Fruit fly (Drosophila melanogaster) ovary, adult (tissue): ENCODE measurements around the gene CG43293.
A peak's percentile ranks its signal among the peaks of the same experiment; 100 is the strongest.
"Not testable (repeated sequence)": the region's sequence is repeated elsewhere in the genome, so short reads cannot be mapped to it uniquely, and the experiment has no call there.

Experiments used
- CG17801 ChIP-seq: fragments of 200-800 bp; optimal IDR thresholded peaks from 2 replicates; lab custom pipeline; 2019; ENCODE audit warnings: missing biosample characterization, mild to moderate bottlenecking, missing genetic modification characterization, moderate library complexity; ENCODE audit not compliant: partially characterized antibody

The CG43293 gene

DNA sequence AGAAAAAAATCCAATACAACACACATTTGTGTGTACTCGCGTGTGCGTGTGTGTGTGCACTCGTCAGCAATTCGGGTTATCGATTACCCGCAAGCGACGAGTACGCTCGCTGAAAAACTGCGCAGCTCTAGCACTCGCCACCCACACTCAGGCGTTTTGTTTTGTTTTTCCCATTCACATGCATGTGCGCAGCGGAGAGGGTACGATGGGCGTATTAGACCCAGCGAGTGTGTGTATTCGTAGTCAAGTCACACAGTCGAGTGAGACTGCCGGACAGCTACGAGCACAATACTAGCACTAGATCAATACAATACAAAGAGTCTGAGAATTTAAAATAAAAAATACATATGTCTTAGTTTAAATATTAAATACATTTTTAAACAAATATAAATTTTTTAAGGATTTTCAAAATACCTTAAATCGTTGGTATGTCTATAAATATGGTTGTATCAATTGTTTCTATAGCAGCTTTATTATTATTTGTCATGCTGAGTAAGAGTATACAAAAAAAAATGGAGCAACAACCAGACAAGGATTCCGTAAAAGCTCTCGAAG, at the start of gene CG43293, which contains the start of gene D19B:
Gene CG43293 (plus strand): TSS at position 306 of the 555 bp plus-strand sequence.
Gene D19B (minus strand): TSS at position 37 of the 555 bp plus-strand sequence.
- TF ChIP-seq CG17801 (GFP tag; lab: Kevin White, UChicago), result peak; percentile 69

- no peak for TF ChIP-seq CG17801 (GFP tag; lab: Kevin White, UChicago)
Measured at dm6 chr3L:6136691-6137090, 48.3 kb upstream of the CG43293 start, which contains the start of gene Lcp65Af. Lcp65Af (minus strand) TSS chr3L:6136791.

- no peak for TF ChIP-seq CG17801 (GFP tag; lab: Kevin White, UChicago)
Measured at dm6 chr3L:6138018-6138417, 47.0 kb upstream of the CG43293 start, which contains the start of gene Lcp65Ae. Lcp65Ae (minus strand) TSS chr3L:6138118.

DNA sequence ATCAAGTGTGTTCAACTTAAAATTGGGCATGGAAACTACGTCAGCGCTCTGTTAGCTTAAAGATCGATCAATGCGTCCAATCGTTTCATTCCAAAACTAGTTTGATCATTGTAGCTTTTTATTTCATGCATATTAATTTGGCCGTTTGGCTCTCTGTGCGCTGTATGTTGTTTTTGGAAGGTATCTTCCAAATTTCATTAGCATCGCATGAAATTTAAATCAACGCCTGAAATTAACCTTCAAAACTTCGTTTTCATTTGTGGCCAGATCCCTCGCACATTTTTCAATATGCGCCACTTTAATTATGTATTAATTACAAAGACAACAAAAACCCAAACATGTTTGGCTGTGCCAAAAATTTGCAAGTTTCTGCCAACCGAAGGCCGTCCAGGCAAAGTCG, 46.4 kb upstream of the CG43293 start:
- TF ChIP-seq CG17801 (GFP tag; lab: Kevin White, UChicago), result no peak

DNA sequence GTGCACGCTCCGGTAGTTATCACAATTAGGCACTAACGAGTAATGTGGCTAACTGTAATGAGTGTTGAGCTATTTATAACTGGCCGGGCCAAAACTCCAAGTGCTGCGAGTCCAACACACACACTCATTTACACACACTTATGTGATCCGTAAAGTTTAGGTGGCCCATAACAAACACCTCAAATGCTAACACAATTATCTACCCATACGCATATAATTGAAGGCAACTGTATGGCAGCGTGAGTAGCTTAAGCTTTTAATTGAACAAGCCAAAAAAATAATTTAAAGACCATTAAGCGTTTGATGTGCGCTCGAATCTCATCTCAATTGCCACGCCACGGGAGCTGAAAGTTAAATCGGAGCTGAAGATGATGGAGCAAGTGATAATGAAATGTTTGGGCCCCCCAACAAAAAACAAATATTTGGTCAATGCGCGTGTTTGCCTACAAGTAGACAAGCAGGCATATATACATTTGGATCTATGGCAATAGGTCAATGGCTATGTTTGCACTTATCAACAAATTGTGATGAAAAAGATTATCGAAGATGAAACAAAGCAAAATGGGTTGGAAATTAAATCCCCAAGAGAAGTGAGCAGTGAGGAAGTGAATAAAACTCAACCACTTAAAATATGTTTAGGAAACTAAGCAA, 44.9 kb upstream of the CG43293 start, which contains the start of gene Cpr65Av:
Gene Cpr65Av (minus strand): TSS at position 51 of the 651 bp plus-strand sequence.
- no peak for TF ChIP-seq CG17801 (GFP tag; lab: Kevin White, UChicago)

- no peak for TF ChIP-seq CG17801 (GFP tag; lab: Kevin White, UChicago)
Measured at dm6 chr3L:6140771-6141472, 44.1 kb upstream of the CG43293 start.

dm6 chr3L:6141538-6141937, 43.5 kb upstream of the CG43293 start:
- TF ChIP-seq CG17801 (GFP tag; lab: Kevin White, UChicago), result no peak

- no peak for TF ChIP-seq CG17801 (GFP tag; lab: Kevin White, UChicago)
Measured at dm6 chr3L:6142313-6142712, 42.7 kb upstream of the CG43293 start, which contains the start of gene Cpr65Aw. Cpr65Aw (minus strand) TSS chr3L:6142413.

dm6 chr3L:6143188-6143755, 41.7 kb upstream of the CG43293 start, which contains the start of gene Lcp65Ad:
Lcp65Ad (plus strand) TSS chr3L:6143395.
- no peak for TF ChIP-seq CG17801 (GFP tag; lab: Kevin White, UChicago)

- TF ChIP-seq CG17801 (GFP tag; lab: Kevin White, UChicago), result no peak
Measured at dm6 chr3L:6144769-6145220, 40.2 kb upstream of the CG43293 start, which contains the start of gene Lcp65Ac. Lcp65Ac (plus strand) TSS chr3L:6144819.

- not testable (repeated sequence) for TF ChIP-seq CG17801 (GFP tag; lab: Kevin White, UChicago)
Measured at dm6 chr3L:6146374-6146773, 38.6 kb upstream of the CG43293 start, which contains the start of gene Lcp65Ab2. Lcp65Ab2 (plus strand) TSS chr3L:6146674.

DNA sequence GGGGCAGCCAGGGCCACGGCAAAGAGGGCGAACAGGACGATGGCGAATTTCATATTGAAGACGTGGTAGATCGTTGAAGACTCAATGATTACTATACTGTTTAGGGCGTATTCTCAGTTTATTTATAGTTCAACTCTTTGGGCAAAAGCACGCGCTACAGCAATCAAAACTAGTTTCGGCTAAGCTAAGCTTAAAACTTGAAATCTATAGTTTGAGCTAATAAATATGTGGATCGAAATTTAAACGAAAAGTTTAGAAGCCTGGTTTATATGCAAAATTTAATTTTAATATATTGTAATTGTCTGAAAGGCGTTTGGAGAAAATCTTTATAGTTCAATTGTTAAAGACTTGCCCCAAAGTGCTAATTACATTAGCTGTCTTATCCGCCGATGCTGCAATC, 37.1 kb upstream of the CG43293 start, which contains the start of gene Cpr65Ax1:
Gene Cpr65Ax1 (minus strand): TSS at position 101 of the 400 bp plus-strand sequence.
- TF ChIP-seq CG17801 (GFP tag; lab: Kevin White, UChicago), result not testable (repeated sequence)

dm6 chr3L:6149248-6149647, 35.7 kb upstream of the CG43293 start, which contains the start of gene Lcp65Ab1:
Lcp65Ab1 (plus strand) TSS chr3L:6149548.
- not testable (repeated sequence) for TF ChIP-seq CG17801 (GFP tag; lab: Kevin White, UChicago)

dm6 chr3L:6150757-6151354, 34.1 kb upstream of the CG43293 start, which contains the start of the genes Cpr65Ax2 and Lcp65Aa:
Cpr65Ax2 (minus strand) TSS chr3L:6150857.
Lcp65Aa (plus strand) TSS chr3L:6151304.
- TF ChIP-seq CG17801 (GFP tag; lab: Kevin White, UChicago), result not testable (repeated sequence)
